Worm (Caenorhabditis elegans): ENCODE measurements around the gene T05C12.11.

T05C12.11 gene

ce11 chrII:8141135-8141534, 29.1 kb downstream of the T05C12.11 start:
- TF ChIP-seq skn-1 (tag; optimal IDR thresholded peaks at IDR 0.05) (no peak), ama-1 (optimal IDR thresholded peaks at IDR 0.05) (no peak), C04F5.9 (tag; optimal IDR thresholded peaks at IDR 0.05) (no peak), nhr-19 (GFP tag; conservative IDR thresholded peaks at IDR 0.05) (no peak), xbp-1 (tag; optimal IDR thresholded peaks at IDR 0.05) (no peak), jun-1 (tag; optimal IDR thresholded peaks at IDR 0.05) (no peak), dpl-1 (GFP tag; optimal IDR thresholded peaks at IDR 0.05) (no peak), nhr-90 (tag; optimal IDR thresholded peaks at IDR 0.05; ENCODE audit: poor library complexity) (no peak), swsn-7 (tag; optimal IDR thresholded peaks at IDR 0.05) (no peak), nhr-77 (tag; optimal IDR thresholded peaks at IDR 0.05) (no peak), ces-1 (GFP tag; optimal IDR thresholded peaks at IDR 0.05) (no peak), pqm-1 (tag; optimal IDR thresholded peaks at IDR 0.05) (no peak), unc-30 (tag; optimal IDR thresholded peaks at IDR 0.05) (no peak)

- TF ChIP-seq nhr-47 (tag; optimal IDR thresholded peaks at IDR 0.05) (no peak), blmp-1 (tag; optimal IDR thresholded peaks at IDR 0.05) (peak; percentile 36), efl-1 (optimal IDR thresholded peaks at IDR 0.05) (no peak), efl-1 (GFP tag; optimal IDR thresholded peaks at IDR 0.05 in 1 of 2) (peak; percentile 5 to 10), unc-30 (tag; optimal IDR thresholded peaks at IDR 0.05) (no peak), isw-1 (GFP tag; IDR thresholded peaks at IDR 0.05) (no peak), lin-14 (GFP tag; optimal IDR thresholded peaks at IDR 0.05) (peak; percentile 4), ces-1 (GFP tag; optimal IDR thresholded peaks at IDR 0.05) (no peak), lir-3 (tag; optimal IDR thresholded peaks at IDR 0.05; ENCODE audit: poor library complexity) (no peak), skn-1 (tag; optimal IDR thresholded peaks at IDR 0.05) (peak; percentile 96), lsy-2 (tag; optimal IDR thresholded peaks at IDR 0.05) (peak in 1 of 2 experiments; percentile 36), F16B12.6 (tag; optimal IDR thresholded peaks at IDR 0.05) (no peak), unc-62 (GFP tag; optimal IDR thresholded peaks at IDR 0.05) (no peak), lin-35 (GFP tag; optimal IDR thresholded peaks at IDR 0.05) (peak; percentile 5 to 30), dpl-1 (GFP tag; optimal IDR thresholded peaks at IDR 0.05) (peak in 1 of 3 experiments; percentile 4), egl-27 (tag; optimal IDR thresholded peaks at IDR 0.05) (no peak), snpc-4 (tag; optimal IDR thresholded peaks at IDR 0.05) (no peak)
Measured at ce11 chrII:8138015-8138546, 32.2 kb downstream of the T05C12.11 start, which contains the start of gene cdc-48.2. TSS of gene cdc-48.2 (plus strand) at chrII:8138496.

- TF ChIP-seq elt-3 (tag; optimal IDR thresholded peaks at IDR 0.05) (no peak), nhr-84 (tag; optimal IDR thresholded peaks at IDR 0.05) (no peak), nhr-12 (tag; optimal IDR thresholded peaks at IDR 0.05) (no peak), dpl-1 (GFP tag; optimal IDR thresholded peaks at IDR 0.05) (peak; percentile 47 to 70 (median 65)), F16B12.6 (tag; optimal IDR thresholded peaks at IDR 0.05) (peak; percentile 24), blmp-1 (tag; optimal IDR thresholded peaks at IDR 0.05) (no peak), egl-27 (tag; optimal IDR thresholded peaks at IDR 0.05) (no peak), lsy-2 (tag; optimal IDR thresholded peaks at IDR 0.05) (peak; percentile 15 to 88), mab-9 (GFP tag; IDR thresholded peaks at IDR 0.05) (no peak), hlh-4 (tag; optimal IDR thresholded peaks at IDR 0.05) (no peak), ets-5 (GFP tag; IDR thresholded peaks at IDR 0.05) (no peak), sup-37 (GFP tag; optimal IDR thresholded peaks at IDR 0.05) (no peak), nhr-11 (tag; optimal IDR thresholded peaks at IDR 0.05) (no peak), unc-98 (GFP tag; IDR thresholded peaks at IDR 0.05) (no peak), unc-62 (GFP tag; optimal IDR thresholded peaks at IDR 0.05) (no peak), ceh-82 (tag; optimal IDR thresholded peaks at IDR 0.05) (no peak), aha-1 (tag; optimal IDR thresholded peaks at IDR 0.05) (no peak), zip-4 (GFP tag; optimal IDR thresholded peaks at IDR 0.05) (no peak), lin-14 (GFP tag; optimal IDR thresholded peaks at IDR 0.05) (peak; percentile 46), ceh-8 (GFP tag; optimal IDR thresholded peaks at IDR 0.05) (no peak), rnt-1 (tag; optimal IDR thresholded peaks at IDR 0.05) (no peak), lin-13 (GFP tag; optimal IDR thresholded peaks at IDR 0.05) (peak; percentile 34), lin-15B (tag; optimal IDR thresholded peaks at IDR 0.05) (no peak), ceh-90 (tag; optimal IDR thresholded peaks at IDR 0.05) (no peak), lin-35 (GFP tag; optimal IDR thresholded peaks at IDR 0.05) (peak; percentile 39 to 85), efl-3 (GFP tag; optimal IDR thresholded peaks at IDR 0.05) (no peak), snpc-4 (tag; optimal IDR thresholded peaks at IDR 0.05) (no peak), lin-39 (tag; optimal IDR thresholded peaks at IDR 0.05) (no peak), ztf-11 (tag; optimal IDR thresholded peaks at IDR 0.05) (no peak), aly-2 (tag; optimal IDR thresholded peaks at IDR 0.05) (no peak), egl-13 (tag; optimal IDR thresholded peaks at IDR 0.05) (no peak), snu-23 (GFP tag; optimal IDR thresholded peaks at IDR 0.05) (peak; percentile 42)
Measured at ce11 chrII:8137379-8137778, 32.9 kb downstream of the T05C12.11 start.

Measured in whole organism, L1 larva.